Worm (Caenorhabditis elegans) whole organism, L3 larva: ENCODE data around the gene clec-224.

Experiments
- R02D3.7 ChIP-seq: fragments of 150-350 bp; optimal IDR thresholded peaks from 2 replicates; lab custom pipeline; 2014; ENCODE audit warnings: missing biosample characterization, missing genetic modification characterization
- aly-2 ChIP-seq: fragments of 150-350 bp; optimal IDR thresholded peaks from 2 replicates; lab custom pipeline; 2014; ENCODE audit warnings: missing biosample characterization, missing genetic modification characterization
- ceh-16 ChIP-seq: sonication (generic microtip); optimal IDR thresholded peaks from 2 replicates; lab custom pipeline; 2017; ENCODE audit warnings: missing biosample characterization, missing genetic modification characterization
- ceh-28 ChIP-seq: fragments of 150-350 bp; optimal IDR thresholded peaks from 2 replicates; lab custom pipeline; 2014; ENCODE audit warnings: missing biosample characterization, missing genetic modification reagents, missing genetic modification characterization
- ceh-82 ChIP-seq: fragments of 150-350 bp; optimal IDR thresholded peaks from 2 replicates; lab custom pipeline; 2014; ENCODE audit warnings: missing biosample characterization, missing genetic modification characterization
- daf-12 ChIP-seq: fragments of 150-350 bp; optimal IDR thresholded peaks from 2 replicates; lab custom pipeline; 2014; ENCODE audit warnings: missing biosample characterization, missing genetic modification reagents, missing genetic modification characterization
- egl-27 ChIP-seq: sonication (generic microtip); optimal IDR thresholded peaks from 4 replicates; lab custom pipeline; 2017; ENCODE audit warnings: missing biosample characterization, missing genetic modification reagents, missing genetic modification characterization
- egl-5 ChIP-seq: fragments of 150-350 bp; optimal IDR thresholded peaks from 2 replicates; lab custom pipeline; 2017; ENCODE audit warnings: missing biosample characterization, missing genetic modification reagents, missing genetic modification characterization, inconsistent platforms
- elt-2 ChIP-seq: sonication (generic microtip); optimal IDR thresholded peaks from 2 replicates; lab custom pipeline; 2016; ENCODE audit warnings: missing genetic modification reagents, mild to moderate bottlenecking, missing genetic modification characterization, missing compliant biosample characterization
- elt-3 ChIP-seq, 3 experiments: fragments of 150-350 bp in 1 of 3; sonication (generic microtip) in 2 of 3; optimal IDR thresholded peaks; 2 replicates in 2 of 3; 4 replicates in 1 of 3; lab custom pipeline; 2014 to 2017; ENCODE audit warnings: missing biosample characterization in 3 of 3, missing genetic modification characterization in 3 of 3
- eor-1 ChIP-seq, 2 experiments: fragments of 150-350 bp; optimal IDR thresholded peaks; 2 replicates each; lab custom pipeline; 2014 to 2018; ENCODE audit warnings: missing biosample characterization in 2 of 2, missing genetic modification characterization in 2 of 2
- fkh-10 ChIP-seq: sonication (generic microtip); optimal IDR thresholded peaks from 2 replicates; lab custom pipeline; 2017; ENCODE audit warnings: missing biosample characterization, missing genetic modification reagents, missing genetic modification characterization
- fkh-2 ChIP-seq: fragments of 150-350 bp; optimal IDR thresholded peaks from 2 replicates; lab custom pipeline; 2014; ENCODE audit warnings: missing biosample characterization, missing genetic modification reagents, missing genetic modification characterization
- fos-1 ChIP-seq: fragments of 150-350 bp; optimal IDR thresholded peaks from 2 replicates; lab custom pipeline; 2014; ENCODE audit warnings: missing biosample characterization, missing genetic modification characterization
- hmg-11 ChIP-seq: sonication (generic microtip); optimal IDR thresholded peaks from 2 replicates; lab custom pipeline; 2016; ENCODE audit warnings: missing genetic modification characterization, missing compliant biosample characterization
- jun-1 ChIP-seq: fragments of 150-350 bp; optimal IDR thresholded peaks from 2 replicates; lab custom pipeline; 2014; ENCODE audit warnings: missing biosample characterization, missing genetic modification reagents, missing genetic modification characterization
- lin-39 ChIP-seq: fragments of 150-350 bp; optimal IDR thresholded peaks from 2 replicates; lab custom pipeline; 2018; ENCODE audit warnings: missing biosample characterization, missing genetic modification reagents, missing genetic modification characterization
- mdl-1 ChIP-seq: fragments of 150-350 bp; optimal IDR thresholded peaks from 2 replicates; lab custom pipeline; 2014; ENCODE audit warnings: missing biosample characterization, missing genetic modification characterization
- mml-1 ChIP-seq: fragments of 150-350 bp; sonication (generic microtip); optimal IDR thresholded peaks from 3 replicates; lab custom pipeline; 2014; ENCODE audit warnings: missing biosample characterization, missing genetic modification characterization
- nfya-1 ChIP-seq: sonication (generic microtip); optimal IDR thresholded peaks from 2 replicates; lab custom pipeline; 2017; ENCODE audit warnings: missing genetic modification characterization, mild to moderate bottlenecking, missing compliant biosample characterization, antibody characterized with exemption, moderate library complexity; ENCODE audit not compliant: insufficient read depth
- nhr-11 ChIP-seq: fragments of 150-350 bp; optimal IDR thresholded peaks from 2 replicates; lab custom pipeline; 2014; ENCODE audit warnings: missing biosample characterization, missing genetic modification characterization
- nhr-12 ChIP-seq: fragments of 150-350 bp; optimal IDR thresholded peaks from 2 replicates; lab custom pipeline; 2014; ENCODE audit warnings: missing biosample characterization, missing genetic modification characterization
- nhr-23 ChIP-seq: fragments of 150-350 bp; optimal IDR thresholded peaks from 2 replicates; lab custom pipeline; 2014; ENCODE audit warnings: missing biosample characterization, missing genetic modification reagents, missing genetic modification characterization
- nhr-237 ChIP-seq: fragments of 150-350 bp; optimal IDR thresholded peaks from 2 replicates; lab custom pipeline; 2014; ENCODE audit warnings: missing biosample characterization, missing genetic modification characterization
- nhr-25 ChIP-seq: sonication (generic microtip); optimal IDR thresholded peaks from 2 replicates; lab custom pipeline; 2017; ENCODE audit warnings: missing biosample characterization, missing genetic modification characterization
- nhr-28 ChIP-seq: fragments of 150-350 bp; optimal IDR thresholded peaks from 2 replicates; lab custom pipeline; 2014; ENCODE audit warnings: missing biosample characterization, missing genetic modification characterization
- nhr-43 ChIP-seq: sonication (generic microtip); optimal IDR thresholded peaks from 2 replicates; lab custom pipeline; 2016; ENCODE audit warnings: mild to moderate bottlenecking, missing genetic modification characterization, missing compliant biosample characterization; ENCODE audit not compliant: poor library complexity, severe bottlenecking
- nhr-67 ChIP-seq: fragments of 150-350 bp; optimal IDR thresholded peaks from 2 replicates; lab custom pipeline; 2014; ENCODE audit warnings: missing biosample characterization, missing genetic modification characterization
- nhr-77 ChIP-seq: fragments of 150-350 bp; optimal IDR thresholded peaks from 2 replicates; lab custom pipeline; 2014; ENCODE audit warnings: missing biosample characterization, missing genetic modification characterization
- pha-4 ChIP-seq: fragments of 150-350 bp; optimal IDR thresholded peaks from 2 replicates; lab custom pipeline; 2014; ENCODE audit warnings: missing biosample characterization, missing genetic modification reagents, missing genetic modification characterization
- pqm-1 ChIP-seq: fragments of 150-350 bp; optimal IDR thresholded peaks from 2 replicates; lab custom pipeline; 2017; ENCODE audit warnings: missing biosample characterization, missing genetic modification characterization, inconsistent platforms
- sea-2 ChIP-seq: fragments of 150-350 bp; sonication (generic microtip); optimal IDR thresholded peaks from 4 replicates; lab custom pipeline; 2014; ENCODE audit warnings: missing biosample characterization, missing genetic modification reagents, missing genetic modification characterization
- skn-1 ChIP-seq: fragments of 150-350 bp; optimal IDR thresholded peaks from 2 replicates; lab custom pipeline; 2014; ENCODE audit warnings: missing biosample characterization, missing genetic modification characterization
- tbx-2 ChIP-seq: sonication (generic microtip); optimal IDR thresholded peaks from 2 replicates; lab custom pipeline; 2016; ENCODE audit warnings: mild to moderate bottlenecking, missing genetic modification characterization, missing compliant biosample characterization
- unc-62 ChIP-seq: fragments of 150-350 bp; sonication (generic microtip); optimal IDR thresholded peaks from 4 replicates; lab custom pipeline; 2014; ENCODE audit warnings: missing biosample characterization, missing genetic modification reagents, missing genetic modification characterization
- zag-1 ChIP-seq: fragments of 150-350 bp; optimal IDR thresholded peaks from 2 replicates; lab custom pipeline; 2014; ENCODE audit warnings: missing biosample characterization, missing genetic modification characterization
- ztf-4 ChIP-seq: fragments of 150-350 bp; optimal IDR thresholded peaks from 2 replicates; lab custom pipeline; 2014; ENCODE audit warnings: missing biosample characterization, missing genetic modification characterization

clec-224 gene

ce11 chrV:12158377-12158776 is 20.9 kb downstream of the clec-224 start:
- TF ChIP-seq nfya-1 (tag; lab: Kevin White, UChicago) (peak; percentile 25), ceh-16 (tag; lab: Kevin White, UChicago) (no peak)

DNA sequence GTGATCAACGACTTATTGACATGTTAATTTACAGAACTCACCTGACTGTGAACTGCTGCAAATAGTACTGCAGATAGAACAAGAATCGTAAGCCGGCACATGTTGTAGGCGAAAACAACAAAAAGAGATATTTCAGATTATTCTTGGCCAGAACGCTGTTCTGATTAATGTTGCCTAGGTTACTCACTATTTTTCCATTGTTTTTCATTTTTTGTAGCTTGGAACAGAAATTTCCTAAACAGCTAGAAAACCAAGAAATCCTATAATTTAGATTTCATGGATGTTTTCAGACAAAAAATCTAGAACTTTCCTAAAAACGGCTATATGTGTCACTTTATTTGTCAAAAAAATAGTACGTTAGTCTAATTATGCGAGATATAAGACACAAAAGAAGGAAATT is 24.7 kb downstream of the clec-224 start, which contains the start of gene C27A7.9:
TSS of gene C27A7.9 (minus strand) at position 101 of the 400 bp plus-strand sequence.
- TF ChIP-seq mml-1 (tag; lab: Kevin White, UChicago) (no peak), unc-62 (GFP tag; lab: Kevin White, UChicago) (no peak), egl-5 (tag; lab: Kevin White, UChicago) (no peak), zag-1 (tag; lab: Kevin White, UChicago) (no peak), fkh-10 (no peak), fkh-2 (no peak), nfya-1 (tag; lab: Kevin White, UChicago) (no peak), nhr-67 (no peak), daf-12 (tag; lab: Kevin White, UChicago) (no peak), pha-4 (tag; lab: Kevin White, UChicago) (no peak), pqm-1 (tag; lab: Kevin White, UChicago) (no peak), nhr-12 (tag; lab: Kevin White, UChicago) (no peak), egl-27 (tag; lab: Kevin White, UChicago) (no peak)

DNA sequence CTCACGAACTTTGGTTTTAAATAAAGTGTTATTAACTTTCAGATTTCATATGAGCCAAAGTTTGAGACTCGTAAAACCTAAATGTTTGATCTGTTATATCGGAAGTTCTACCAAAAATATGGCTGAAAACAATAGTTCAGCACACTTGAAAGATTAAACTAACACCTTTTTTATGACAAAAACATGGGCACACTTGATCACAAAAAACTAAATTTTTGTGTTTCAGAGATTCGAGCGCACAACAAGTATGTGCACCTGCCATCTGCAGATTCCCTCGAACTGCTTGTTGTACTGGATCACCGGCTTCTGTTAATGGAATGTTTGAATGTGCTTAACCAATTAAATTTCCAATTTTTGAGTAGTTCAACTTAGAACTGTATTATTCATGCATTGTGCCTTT is 25.5 kb downstream of the clec-224 start:
- TF ChIP-seq ceh-82 (tag; lab: Kevin White, UChicago): no peak
- no peak for TF ChIP-seq nhr-23 (tag; lab: Kevin White, UChicago)
- TF ChIP-seq nhr-12 (tag; lab: Kevin White, UChicago): no peak
- TF ChIP-seq nhr-77 (tag; lab: Kevin White, UChicago): no peak
- TF ChIP-seq ztf-4 (tag; lab: Kevin White, UChicago): no peak
- TF ChIP-seq, all 47 proteins: peak for 0

- TF ChIP-seq nhr-237 (tag; lab: Kevin White, UChicago): no peak
- TF ChIP-seq nhr-67: no peak
- TF ChIP-seq nhr-25: no peak
- no peak for TF ChIP-seq fos-1 (tag; lab: Kevin White, UChicago)
- TF ChIP-seq skn-1 (tag; lab: Kevin White, UChicago): no peak
- TF ChIP-seq eor-1 (tag; optimal IDR thresholded peaks at IDR 0.05; lab: Kevin White, UChicago): no peak
- no peak for TF ChIP-seq ceh-28 (tag; lab: Kevin White, UChicago)
- TF ChIP-seq nhr-12 (tag; lab: Kevin White, UChicago): no peak
- no peak for TF ChIP-seq hmg-11 (tag; lab: Kevin White, UChicago)
- no peak for TF ChIP-seq nhr-43 (tag; lab: Kevin White, UChicago)
- no peak for TF ChIP-seq mdl-1 (tag; lab: Kevin White, UChicago)
- TF ChIP-seq R02D3.7: no peak
- no peak for TF ChIP-seq daf-12 (tag; lab: Kevin White, UChicago)
Observed at ce11 chrV:12152857-12153256, 26.4 kb downstream of the clec-224 start, which contains the start of gene C27A7.8. Gene C27A7.8 (plus strand): TSS chrV:12153157.

DNA sequence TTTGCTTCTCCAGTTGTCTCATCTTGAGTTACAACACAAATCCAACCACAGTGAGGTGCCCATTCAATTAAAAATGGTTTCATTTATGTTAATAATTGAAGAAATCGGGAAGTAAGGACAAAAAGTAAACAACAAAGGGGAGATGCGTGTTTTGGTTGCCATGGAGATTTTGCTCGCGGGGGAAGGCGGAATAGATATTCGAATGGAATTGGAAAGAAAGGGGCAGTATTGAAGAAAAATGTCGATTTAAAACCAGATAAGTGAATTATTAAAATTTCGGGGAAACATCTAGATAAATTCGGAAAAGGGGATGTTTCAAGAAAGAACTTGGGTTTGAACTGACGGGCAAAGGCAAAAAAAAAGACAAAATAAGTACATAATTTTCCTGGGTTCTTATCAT is 28.6 kb downstream of the clec-224 start, which contains the start of gene che-11:
TSS of gene che-11 (minus strand) at position 101 of the 400 bp plus-strand sequence.
- no peak for TF ChIP-seq tbx-2 (tag; lab: Kevin White, UChicago)
- no peak for TF ChIP-seq elt-3 (tag; optimal IDR thresholded peaks at IDR 0.05; lab: Kevin White, UChicago)
- no peak for TF ChIP-seq jun-1 (tag; lab: Kevin White, UChicago)
- no peak for TF ChIP-seq sea-2
- TF ChIP-seq fos-1 (tag; lab: Kevin White, UChicago): no peak

ce11 chrV:12140625-12141024 is 38.6 kb downstream of the clec-224 start, which contains the start of gene C27A7.3:
Gene C27A7.3 (plus strand): TSS chrV:12140925.
- no peak for TF ChIP-seq elt-2
- no peak for TF ChIP-seq lin-39 (tag; lab: Kevin White, UChicago)
- no peak for TF ChIP-seq eor-1 (tag; optimal IDR thresholded peaks at IDR 0.05; lab: Kevin White, UChicago)
- TF ChIP-seq nhr-28 (tag; lab: Kevin White, UChicago): no peak
- no peak for TF ChIP-seq tbx-2 (tag; lab: Kevin White, UChicago)
- TF ChIP-seq egl-5 (tag; lab: Kevin White, UChicago): no peak
- no peak for TF ChIP-seq sea-2
- no peak for TF ChIP-seq nhr-11 (tag; lab: Kevin White, UChicago)
- no peak for TF ChIP-seq ceh-82 (tag; lab: Kevin White, UChicago)
- no peak for TF ChIP-seq aly-2 (tag; lab: Kevin White, UChicago)
